Worm (Caenorhabditis elegans) whole organism, L4/young adult: Measurements from ENCODE around the gene R74.8.

Source experiments
- W03F9.2 ChIP-seq: fragments of 150-350 bp; optimal IDR thresholded peaks from 2 replicates; lab custom pipeline; 2014; ENCODE audit warnings: missing biosample characterization, missing genetic modification characterization
- him-1 ChIP-seq: sonication (generic microtip); optimal IDR thresholded peaks from 2 replicates; lab custom pipeline; 2016; ENCODE audit warnings: missing genotype, missing genetic modification reagents, missing genetic modification characterization, missing compliant biosample characterization

DNA sequence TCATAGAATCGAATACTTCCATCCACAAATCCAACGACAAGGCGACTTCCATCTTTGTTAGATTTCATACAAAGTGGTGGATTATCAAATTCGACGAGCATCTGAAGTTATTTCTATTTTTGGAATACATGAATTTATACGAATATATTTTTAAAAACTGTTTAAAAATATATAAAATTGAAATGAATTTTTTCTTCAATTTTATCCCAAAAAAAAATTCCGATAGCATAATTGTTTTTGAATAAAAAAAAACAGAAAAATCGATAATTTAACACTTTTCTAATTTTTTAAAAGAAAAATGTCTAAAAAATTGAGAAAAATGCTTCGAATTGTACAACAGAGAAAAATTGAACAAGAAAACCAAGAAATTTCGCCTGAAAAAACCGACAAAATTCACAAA, 41.5 kb downstream of the R74.8 start, which contains the start of gene Y44F5A.1:
- TF ChIP-seq him-1 (tag; lab: Kevin White, UChicago) (no peak), W03F9.2 (tag; lab: Kevin White, UChicago) (no peak)
